Fruit fly (Drosophila melanogaster) whole organism, wandering third instar larva: ENCODE results near the gene AnxB9.

Experiments
- Abd-B ChIP-seq: fragments of >200 bp; optimal IDR thresholded peaks from 2 replicates; lab custom pipeline; 2017; ENCODE audit warnings: missing biosample characterization, missing genetic modification characterization
- CG32264 ChIP-seq: fragments of 200-800 bp; sonication (Bioruptor generic); optimal IDR thresholded peaks from 2 replicates; lab custom pipeline; 2016; ENCODE audit warnings: missing biosample characterization, missing genetic modification characterization
- CG9705 ChIP-seq: fragments of 200-800 bp; sonication (Bioruptor generic); optimal IDR thresholded peaks from 2 replicates; lab custom pipeline; 2018; ENCODE audit warnings: missing biosample characterization, mild to moderate bottlenecking, missing genetic modification characterization
- Dif ChIP-seq: fragments of 200-275, 200-300 bp; sonication (Bioruptor generic); optimal IDR thresholded peaks from 2 replicates; lab custom pipeline; 2018; ENCODE audit warnings: missing biosample characterization, missing genetic modification characterization; ENCODE audit not compliant: partially characterized antibody
- GATAd ChIP-seq: sonication (Bioruptor generic); optimal IDR thresholded peaks from 2 replicates; lab custom pipeline; 2016; ENCODE audit warnings: missing biosample characterization, missing genetic modification characterization
- HLH106 ChIP-seq: fragments of 200-800 bp; optimal IDR thresholded peaks from 3 replicates; lab custom pipeline; 2019; ENCODE audit warnings: missing biosample characterization, mild to moderate bottlenecking, missing genetic modification characterization, moderate library complexity
- Hnf4 ChIP-seq: fragments of 200-800 bp; sonication (Bioruptor generic); optimal IDR thresholded peaks from 2 replicates; lab custom pipeline; 2016; ENCODE audit warnings: missing biosample characterization, mild to moderate bottlenecking, missing genetic modification characterization
- Hr78 ChIP-seq: fragments of >200 bp; optimal IDR thresholded peaks from 2 replicates; lab custom pipeline; 2017; ENCODE audit warnings: missing biosample characterization, missing genetic modification characterization
- Hr83 ChIP-seq: fragments of 200-300 bp; sonication (Bioruptor generic); optimal IDR thresholded peaks from 2 replicates; lab custom pipeline; 2016; ENCODE audit warnings: missing biosample characterization, mild to moderate bottlenecking, missing genetic modification characterization, moderate library complexity; ENCODE audit not compliant: poor library complexity, severe bottlenecking
- Jra ChIP-seq: sonication (Bioruptor generic); optimal IDR thresholded peaks from 2 replicates; lab custom pipeline; 2016; ENCODE audit warnings: missing biosample characterization, missing genetic modification characterization
- Mio ChIP-seq: sonication (Bioruptor generic); optimal IDR thresholded peaks from 2 replicates; lab custom pipeline; 2016; ENCODE audit warnings: missing biosample characterization, missing genetic modification characterization
- N ChIP-seq: fragments of >200 bp; optimal IDR thresholded peaks from 2 replicates; lab custom pipeline; 2018; ENCODE audit warnings: missing biosample characterization, missing external identifiers, missing genetic modification characterization
- OdsH ChIP-seq: fragments of 200-800 bp; sonication (Bioruptor generic); optimal IDR thresholded peaks from 2 replicates; lab custom pipeline; 2016; ENCODE audit warnings: missing biosample characterization, mild to moderate bottlenecking, missing genetic modification characterization
- Rel ChIP-seq, 2 experiments: fragments of 200-800 bp; sonication (Bioruptor generic) in 1 of 2; optimal IDR thresholded peaks; 2 replicates in 1 of 2; 3 replicates in 1 of 2; lab custom pipeline; 2016 to 2019; ENCODE audit warnings: mild to moderate bottlenecking in 2 of 2, missing biosample characterization in 2 of 2, missing genetic modification characterization in 2 of 2, moderate library complexity in 1 of 2
- Sp1 ChIP-seq: fragments of 200-800 bp; sonication (Bioruptor generic); optimal IDR thresholded peaks from 3 replicates; lab custom pipeline; 2019; ENCODE audit warnings: missing biosample characterization, mild to moderate bottlenecking, missing genetic modification characterization, moderate library complexity
- br ChIP-seq: fragments of 200-800 bp; sonication (Bioruptor generic); optimal IDR thresholded peaks from 2 replicates; lab custom pipeline; 2016; ENCODE audit warnings: missing biosample characterization, missing genetic modification characterization
- brk ChIP-seq: fragments of 200-800 bp; sonication (Bioruptor generic); optimal IDR thresholded peaks from 2 replicates; lab custom pipeline; 2016; ENCODE audit warnings: missing biosample characterization, mild to moderate bottlenecking, missing genetic modification characterization
- dl ChIP-seq, 2 experiments: fragments of 175-275, 200-275 bp in 1 of 2; fragments of 200-275 bp in 1 of 2; sonication (Bioruptor generic); optimal IDR thresholded peaks; lab custom pipeline; 2018; ENCODE audit warnings: mild to moderate bottlenecking in 2 of 2, missing biosample characterization in 2 of 2, missing genetic modification characterization in 2 of 2, moderate library complexity in 2 of 2; ENCODE audit not compliant: partially characterized antibody in 2 of 2, insufficient read depth in 1 of 2
- dsf ChIP-seq: sonication (Bioruptor generic); optimal IDR thresholded peaks from 2 replicates; lab custom pipeline; 2016; ENCODE audit warnings: missing biosample characterization, missing genetic modification characterization, borderline replicate concordance
- ey ChIP-seq: fragments of 200-800 bp; sonication (Bioruptor generic); optimal IDR thresholded peaks from 2 replicates; lab custom pipeline; 2016; ENCODE audit warnings: missing biosample characterization, missing genetic modification characterization
- foxo ChIP-seq, 2 experiments: fragments of 200-800 bp; sonication (Bioruptor generic); optimal IDR thresholded peaks; 2 replicates in 1 of 2; 3 replicates in 1 of 2; lab custom pipeline; 2016 to 2017; ENCODE audit warnings: missing biosample characterization in 2 of 2, missing genetic modification characterization in 2 of 2
- fru ChIP-seq: fragments of 200-800 bp; sonication (Bioruptor generic); optimal IDR thresholded peaks from 3 replicates; lab custom pipeline; 2016; ENCODE audit warnings: missing biosample characterization, mild to moderate bottlenecking, missing genetic modification characterization
- h ChIP-seq: fragments of 200-800 bp; sonication (Bioruptor generic); optimal IDR thresholded peaks from 3 replicates; lab custom pipeline; 2016; ENCODE audit warnings: missing biosample characterization, mild to moderate bottlenecking, missing genetic modification characterization
- jim ChIP-seq: fragments of 175-275, 200-325 bp; sonication (Bioruptor generic); optimal IDR thresholded peaks from 2 replicates; lab custom pipeline; 2016; ENCODE audit warnings: missing biosample characterization, mild to moderate bottlenecking, missing genetic modification characterization
- lola ChIP-seq: fragments of >200 bp; optimal IDR thresholded peaks from 2 replicates; lab custom pipeline; 2017; ENCODE audit warnings: missing biosample characterization, missing genetic modification characterization
- pan ChIP-seq: fragments of >200 bp; optimal IDR thresholded peaks from 2 replicates; lab custom pipeline; 2017
- psq ChIP-seq: fragments of 200-800 bp; sonication (Bioruptor generic); optimal IDR thresholded peaks from 3 replicates; lab custom pipeline; 2017; ENCODE audit warnings: missing biosample characterization, mild to moderate bottlenecking, missing genetic modification characterization, moderate library complexity
- rgr ChIP-seq: fragments of 200-800 bp; sonication (Bioruptor generic); optimal IDR thresholded peaks from 3 replicates; lab custom pipeline; 2016; ENCODE audit warnings: missing biosample characterization, mild to moderate bottlenecking, missing genetic modification characterization
- sage ChIP-seq: fragments of 200-800 bp; sonication (Bioruptor generic); optimal IDR thresholded peaks from 2 replicates; lab custom pipeline; 2016; ENCODE audit warnings: missing biosample characterization, mild to moderate bottlenecking, missing genetic modification characterization
- tai ChIP-seq: sonication (Bioruptor generic); optimal IDR thresholded peaks from 2 replicates; lab custom pipeline; 2016; ENCODE audit warnings: missing biosample characterization, missing genetic modification characterization
- usp ChIP-seq: fragments of >200 bp; optimal IDR thresholded peaks from 2 replicates; lab custom pipeline; 2017; ENCODE audit warnings: missing biosample characterization, missing genetic modification characterization

Gene AnxB9

dm6 chr3R:21045742-21046141 is 19.3 kb upstream of the AnxB9 start, which contains the start of gene CG31189:
Gene CG31189 (minus strand): TSS chr3R:21045842.
- no peak for TF ChIP-seq lola (GFP tag; lab: Kevin White, UChicago)
- no peak for TF ChIP-seq Rel (GFP tag; optimal IDR thresholded peaks at IDR 0.05; lab: Kevin White, UChicago)
- TF ChIP-seq Rel (tag; optimal IDR thresholded peaks at IDR 0.05; lab: Kevin White, UChicago) = no peak
- no peak for TF ChIP-seq foxo (GFP tag; optimal IDR thresholded peaks at IDR 0.05; lab: Kevin White, UChicago)
- no peak for TF ChIP-seq jim (GFP tag; lab: Kevin White, UChicago)
- no peak for TF ChIP-seq CG9705 (GFP tag; lab: Kevin White, UChicago)
- TF ChIP-seq ey (GFP tag; lab: Kevin White, UChicago) = no peak
- no peak for TF ChIP-seq Hnf4
- TF ChIP-seq usp (GFP tag; lab: Kevin White, UChicago) = no peak
- no peak for TF ChIP-seq fru (GFP tag; lab: Kevin White, UChicago)
- TF ChIP-seq h (GFP tag; lab: Kevin White, UChicago) = no peak
- no peak for TF ChIP-seq OdsH (GFP tag; lab: Kevin White, UChicago)
- TF ChIP-seq pan (lab: Kevin White, UChicago) = no peak

- no peak for TF ChIP-seq Dif (GFP tag; lab: Kevin White, UChicago)
- no peak for TF ChIP-seq Abd-B
- no peak for TF ChIP-seq Hr83 (GFP tag; lab: Kevin White, UChicago)
- TF ChIP-seq tai (GFP tag; lab: Kevin White, UChicago) = no peak
- TF ChIP-seq Sp1 (GFP tag; lab: Kevin White, UChicago) = no peak
- TF ChIP-seq CG32264 (GFP tag; lab: Kevin White, UChicago) = no peak
- TF ChIP-seq br = no peak
- no peak for TF ChIP-seq dl (GFP tag; optimal IDR thresholded peaks at IDR 0.05; lab: Kevin White, UChicago; ENCODE audit: insufficient read depth in 1 of 2, partially characterized antibody in 2 of 2)
- TF ChIP-seq Hr78 (GFP tag; lab: Kevin White, UChicago) = no peak
- TF ChIP-seq dsf = no peak
- TF ChIP-seq Mio (GFP tag; lab: Kevin White, UChicago) = no peak
- TF ChIP-seq Rel (GFP tag; optimal IDR thresholded peaks at IDR 0.05; lab: Kevin White, UChicago) = no peak
- no peak for TF ChIP-seq Rel (tag; optimal IDR thresholded peaks at IDR 0.05; lab: Kevin White, UChicago)
- TF ChIP-seq GATAd (GFP tag; lab: Kevin White, UChicago) = no peak
- no peak for TF ChIP-seq h (GFP tag; lab: Kevin White, UChicago)
Observed at dm6 chr3R:21046927-21047326, 18.1 kb upstream of the AnxB9 start, which contains the start of gene CG31207. Gene CG31207 (minus strand): TSS chr3R:21047027.

- TF ChIP-seq dsf = no peak
- no peak for TF ChIP-seq psq (GFP tag; lab: Kevin White, UChicago)
- no peak for TF ChIP-seq Mio (GFP tag; lab: Kevin White, UChicago)
- no peak for TF ChIP-seq sage (GFP tag; lab: Kevin White, UChicago)
- TF ChIP-seq N = no peak
- TF ChIP-seq, all 38 proteins: peak for 0
Observed at dm6 chr3R:21048729-21049128, 16.3 kb upstream of the AnxB9 start, which contains the start of gene CG7079. Gene CG7079 (minus strand): TSS chr3R:21048829.

dm6 chr3R:21050875-21051274 is 14.2 kb upstream of the AnxB9 start, which contains the start of gene Jhbp15:
Gene Jhbp15 (minus strand): TSS chr3R:21050975.
- no peak for TF ChIP-seq OdsH (GFP tag; lab: Kevin White, UChicago)
- no peak for TF ChIP-seq h (GFP tag; lab: Kevin White, UChicago)
- no peak for TF ChIP-seq foxo (GFP tag; optimal IDR thresholded peaks at IDR 0.05; lab: Kevin White, UChicago)
- TF ChIP-seq Mio (GFP tag; lab: Kevin White, UChicago) = no peak
- no peak for TF ChIP-seq Jra (GFP tag; lab: Kevin White, UChicago)
- TF ChIP-seq Hr83 (GFP tag; lab: Kevin White, UChicago) = no peak
- TF ChIP-seq HLH106 (tag; lab: Kevin White, UChicago) = no peak
- no peak for TF ChIP-seq dl (GFP tag; optimal IDR thresholded peaks at IDR 0.05; lab: Kevin White, UChicago; ENCODE audit: insufficient read depth in 1 of 2, partially characterized antibody in 2 of 2)
- no peak for TF ChIP-seq Abd-B
- no peak for TF ChIP-seq ey (GFP tag; lab: Kevin White, UChicago)
- no peak for TF ChIP-seq rgr (GFP tag; lab: Kevin White, UChicago)
- TF ChIP-seq Hr78 (GFP tag; lab: Kevin White, UChicago) = no peak
- no peak for TF ChIP-seq lola (GFP tag; lab: Kevin White, UChicago)
- TF ChIP-seq tai (GFP tag; lab: Kevin White, UChicago) = no peak
- TF ChIP-seq brk (GFP tag; lab: Kevin White, UChicago) = no peak
- TF ChIP-seq jim (GFP tag; lab: Kevin White, UChicago) = no peak
- no peak for TF ChIP-seq br
